Worm (Caenorhabditis elegans): ENCODE data around the gene K03B4.6.

The K03B4.6 gene

ce11 chrV:4626344-4626743 is 49.6 kb downstream of the K03B4.6 start:
- TF ChIP-seq che-1 (tag; optimal IDR thresholded peaks at IDR 0.05) (no peak), sdc-2 (tag; optimal IDR thresholded peaks at IDR 0.05) (no peak)
